Fruit fly (Drosophila melanogaster): ENCODE results near the gene CG42507.
A peak's percentile ranks its signal among the peaks of the same experiment; 100 is the strongest.

The CG42507 gene

DNA sequence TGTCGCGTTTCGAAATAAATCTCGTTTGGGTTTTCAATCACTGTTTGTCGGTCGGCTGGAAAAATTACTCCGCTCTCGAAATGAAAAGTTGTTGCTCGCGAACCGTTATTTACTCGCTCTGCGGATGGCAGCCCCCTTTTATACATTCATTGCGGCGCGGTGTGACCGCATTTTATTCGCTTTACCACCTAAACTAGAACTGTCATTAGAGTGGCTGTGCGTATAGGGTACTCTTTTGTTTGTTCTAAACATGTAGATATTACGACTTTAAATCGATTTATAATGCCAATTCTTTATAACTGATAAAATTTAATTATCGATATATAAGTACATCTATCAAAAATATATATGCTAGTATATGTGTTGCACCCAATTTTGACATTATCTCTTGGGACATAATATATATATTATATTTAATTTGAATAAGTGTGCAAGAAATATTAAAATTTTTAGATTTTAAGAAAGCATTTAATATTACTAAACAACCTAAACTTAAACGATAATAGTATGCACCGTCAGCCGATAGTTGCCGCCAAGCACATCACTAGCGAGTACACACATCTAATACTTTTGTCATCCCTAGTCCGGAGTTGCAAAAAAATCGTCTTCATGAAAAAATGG, 28.6 kb upstream of the CG42507 start, which contains the start of the genes bmm and Tdrd3 (continued):
- TF ChIP-seq CG8388 (GFP tag; optimal IDR thresholded peaks at IDR 0.05) (peak; percentile 70), CG2712 (tag; optimal IDR thresholded peaks at IDR 0.05) (peak; percentile 91), CG7745 (tag; optimal IDR thresholded peaks at IDR 0.05) (no peak), crol (GFP tag; IDR thresholded peaks at IDR 0.05) (no peak; the same call in 1 of the 2 replicates), NC2α (GFP tag; optimal IDR thresholded peaks at IDR 0.05) (peak; percentile 30), Pdp1 (GFP tag; optimal IDR thresholded peaks at IDR 0.05) (peak; percentile 34 to 38), BEAF-32 (GFP tag; optimal IDR thresholded peaks at IDR 0.05) (peak; percentile 93), fd3F (GFP tag; optimal IDR thresholded peaks at IDR 0.05) (peak; percentile 82), Ets97D (GFP tag; optimal IDR thresholded peaks at IDR 0.05) (peak; percentile 21), sob (GFP tag; IDR thresholded peaks at IDR 0.05) (peak; percentile 89), Abd-B (GFP tag; optimal IDR thresholded peaks at IDR 0.05) (peak; percentile 89), h (optimal IDR thresholded peaks at IDR 0.05) (no peak), CG32772 (GFP tag; IDR thresholded peaks at IDR 0.05) (peak; percentile 79), CG1233 (GFP tag; optimal IDR thresholded peaks at IDR 0.05) (peak; percentile 71), pnt (GFP tag; optimal IDR thresholded peaks at IDR 0.05) (peak; percentile 42), CG18476 (GFP tag; optimal IDR thresholded peaks at IDR 0.05) (peak; percentile 47), gsb (GFP tag; IDR thresholded peaks at IDR 0.05) (no peak), CG6689 (GFP tag; IDR thresholded peaks at IDR 0.05) (peak; percentile 70), tup (GFP tag; optimal IDR thresholded peaks at IDR 0.05) (peak; percentile 51), CG2116 (GFP tag; optimal IDR thresholded peaks at IDR 0.05) (peak; percentile 81), CG2202 (tag; optimal IDR thresholded peaks at IDR 0.05) (no peak), Kr (GFP tag; optimal IDR thresholded peaks at IDR 0.05) (no peak), insv (GFP tag; optimal IDR thresholded peaks at IDR 0.05) (peak in 1 of 2 experiments; percentile 63), ttk (GFP tag; IDR thresholded peaks at IDR 0.05) (peak; percentile 61; the same call in 1 of the 2 replicates), shn (GFP tag; optimal IDR thresholded peaks at IDR 0.05) (peak; percentile 41), yki (optimal IDR thresholded peaks at IDR 0.05) (no peak), bigmax (GFP tag; optimal IDR thresholded peaks at IDR 0.05) (no peak), CG4707 (GFP tag; optimal IDR thresholded peaks at IDR 0.05) (peak; percentile 51), B-H1 (GFP tag; IDR thresholded peaks at IDR 0.05) (0 out of 3 replicates have a peak, but pooled peaks have one; percentile 43), D19A (tag; optimal IDR thresholded peaks at IDR 0.05) (peak; percentile 62), ap (GFP tag; IDR thresholded peaks at IDR 0.05) (peak; percentile 29; the same call in 1 of the 2 replicates), cas (GFP tag; IDR thresholded peaks at IDR 0.05) (peak; percentile 45; the same call in 1 of the 2 replicates), CG4282 (GFP tag; optimal IDR thresholded peaks at IDR 0.05) (no peak), Bgb (GFP tag; IDR thresholded peaks at IDR 0.05; ENCODE audit: partially characterized antibody) (peak; percentile 83), amos (GFP tag; IDR thresholded peaks at IDR 0.05; ENCODE audit: partially characterized antibody) (peak; percentile 91), CG31224 (GFP tag; IDR thresholded peaks at IDR 0.05) (peak; percentile 69), Jarid2 (GFP tag; optimal IDR thresholded peaks at IDR 0.05) (peak; percentile 88), YL-1 (GFP tag; optimal IDR thresholded peaks at IDR 0.05) (peak; percentile 52), CG17802 (tag; optimal IDR thresholded peaks at IDR 0.05) (peak; percentile 19), hkb (optimal IDR thresholded peaks at IDR 0.05) (no peak), hkb (GFP tag; IDR thresholded peaks at IDR 0.05) (peak; percentile 42; the same call in 1 of the 2 replicates), caup (GFP tag; optimal IDR thresholded peaks at IDR 0.05; ENCODE audit: severe bottlenecking) (peak; percentile 45), CG16815 (GFP tag; optimal IDR thresholded peaks at IDR 0.05) (peak; percentile 78), CG6272 (GFP tag; IDR thresholded peaks at IDR 0.05) (peak; percentile 88), CG14441 (GFP tag; IDR thresholded peaks at IDR 0.05) (peak; percentile 75), CG5953 (GFP tag; IDR thresholded peaks at IDR 0.05) (peak; percentile 63; the same call in 1 of the 2 replicates), CG4404 (GFP tag; IDR thresholded peaks at IDR 0.05) (peak; percentile 60), Hr39 (optimal IDR thresholded peaks at IDR 0.05) (no peak), fd64A (GFP tag; optimal IDR thresholded peaks at IDR 0.05) (no peak), da (GFP tag; optimal IDR thresholded peaks at IDR 0.05) (no peak), Dref (GFP tag; IDR thresholded peaks at IDR 0.05) (peak; percentile 59)
